Fruit fly (Drosophila melanogaster) S2 (cell line): Measurements from ENCODE around the gene CG16820.

Experiments used
- CG8478 ChIP-seq: fragments of >200 bp; optimal IDR thresholded peaks from 2 replicates; lab custom pipeline; 2018
- CTCF ChIP-seq, 2 experiments: fragments of >200 bp; optimal IDR thresholded peaks; 2 replicates each; lab custom pipeline; 2018

Gene CG16820

DNA sequence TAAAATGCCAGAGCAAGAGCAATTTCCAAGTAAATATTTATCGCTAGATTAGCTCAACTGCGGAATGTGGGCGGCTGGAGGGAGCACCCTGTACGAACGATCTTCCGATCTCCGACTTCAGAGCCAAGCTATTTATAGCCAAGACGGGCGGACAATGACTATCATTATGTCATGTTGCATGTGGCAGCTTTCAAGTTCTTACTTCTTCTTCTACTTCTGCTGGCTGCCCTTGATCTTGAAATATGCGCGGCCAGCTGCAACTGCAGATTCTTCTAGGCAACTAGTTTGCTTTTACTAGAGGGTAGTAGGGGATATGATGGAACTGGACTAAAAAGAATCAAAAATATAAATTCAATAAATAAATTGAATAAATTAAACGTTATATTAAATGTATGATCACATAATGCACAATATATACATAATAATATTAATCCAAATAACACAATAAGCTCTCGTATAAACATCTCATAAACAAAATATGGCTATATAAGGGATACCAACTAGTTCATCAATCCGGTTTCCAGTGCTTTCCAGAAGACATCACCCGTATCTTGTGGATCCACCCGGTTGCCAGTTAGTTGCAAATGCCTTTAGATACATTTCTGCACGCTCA lies 22.1 kb downstream of the CG16820 start:
- TF ChIP-seq CG8478 (lab: Kevin White, UChicago) (no peak), CTCF (optimal IDR thresholded peaks at IDR 0.05; lab: Kevin White, UChicago) (no peak)

DNA sequence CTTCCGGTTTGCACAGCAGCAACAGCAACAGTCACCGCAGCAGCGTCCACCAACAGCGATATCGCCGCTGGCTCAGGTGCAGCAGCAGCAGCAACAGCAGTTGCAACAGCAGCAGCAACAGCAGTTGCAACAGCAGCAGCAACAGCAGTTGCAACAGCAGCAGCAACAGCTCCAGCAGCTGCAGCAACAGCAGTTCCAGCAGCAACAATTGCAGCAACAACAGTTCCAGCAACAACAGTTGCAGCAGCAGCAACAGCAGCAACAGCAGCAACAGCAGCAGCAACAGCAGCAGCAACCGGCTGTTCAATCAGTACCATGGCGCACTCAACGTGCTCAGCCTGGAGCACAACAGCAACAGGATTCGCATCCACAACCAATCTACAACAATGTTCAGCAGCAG lies 26.5 kb downstream of the CG16820 start:
- TF ChIP-seq CTCF (optimal IDR thresholded peaks at IDR 0.05; lab: Kevin White, UChicago) = no peak
- TF ChIP-seq CG8478 (lab: Kevin White, UChicago) = no peak

DNA sequence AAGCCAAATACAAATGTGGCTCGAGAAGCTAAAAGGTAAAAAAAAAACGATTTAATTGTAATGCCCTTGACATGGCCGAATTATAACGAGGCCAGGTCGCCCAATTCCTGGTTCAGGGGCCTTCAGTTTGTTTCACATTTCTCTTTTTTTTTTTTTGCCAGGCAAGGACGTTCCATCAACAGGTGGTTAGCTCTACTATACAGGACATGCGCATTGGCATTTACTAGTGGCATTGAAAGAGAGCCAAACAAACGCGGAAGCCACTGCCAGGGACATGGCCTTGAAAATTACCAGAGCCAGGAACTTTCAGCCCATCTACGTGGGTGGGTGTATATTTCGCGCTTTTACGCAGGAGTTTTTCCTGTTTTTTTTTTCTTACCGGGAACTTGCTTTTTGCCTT lies 39.8 kb downstream of the CG16820 start:
- TF ChIP-seq CTCF (optimal IDR thresholded peaks at IDR 0.05; lab: Kevin White, UChicago) (no peak), CG8478 (lab: Kevin White, UChicago) (no peak)

- TF ChIP-seq CTCF (optimal IDR thresholded peaks at IDR 0.05; lab: Kevin White, UChicago) = no peak
Observed at dm6 chr2L:13286456-13286855, 40.4 kb downstream of the CG16820 start, which contains the start of the genes Drep4 and Uvrag. Gene Drep4 (minus strand): TSS chr2L:13286462. Gene Uvrag (plus strand): TSS chr2L:13286777.

DNA sequence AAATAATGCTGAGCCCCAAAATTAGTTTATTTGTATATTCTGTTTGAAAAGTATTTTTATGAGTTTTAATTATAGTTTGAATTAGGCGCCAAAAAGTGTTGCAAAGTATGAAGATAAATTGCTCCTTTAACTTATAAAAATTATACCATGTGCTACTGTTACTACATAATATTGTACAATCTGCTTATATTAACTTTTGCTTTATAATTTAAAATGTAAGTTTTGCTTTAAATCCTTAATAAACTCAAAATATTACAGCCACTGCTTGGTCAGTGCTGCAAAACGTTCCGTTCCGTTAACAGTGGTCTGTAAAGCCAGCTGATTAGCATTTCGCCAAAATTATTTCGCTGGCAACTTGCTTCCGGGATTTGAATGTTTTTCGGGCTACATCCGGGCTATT lies 43.7 kb downstream of the CG16820 start, which contains the start of gene CG31729:
Gene CG31729, plus strand, starts transcription at position 309 of the 400 bp plus-strand sequence.
- TF ChIP-seq CG8478 (lab: Kevin White, UChicago) (no peak), CTCF (optimal IDR thresholded peaks at IDR 0.05; lab: Kevin White, UChicago) (no peak)

dm6 chr2L:13290276-13291065 lies 44.4 kb downstream of the CG16820 start:
- TF ChIP-seq CG8478 (lab: Kevin White, UChicago) (no peak), CTCF (optimal IDR thresholded peaks at IDR 0.05; lab: Kevin White, UChicago) (no peak)

DNA sequence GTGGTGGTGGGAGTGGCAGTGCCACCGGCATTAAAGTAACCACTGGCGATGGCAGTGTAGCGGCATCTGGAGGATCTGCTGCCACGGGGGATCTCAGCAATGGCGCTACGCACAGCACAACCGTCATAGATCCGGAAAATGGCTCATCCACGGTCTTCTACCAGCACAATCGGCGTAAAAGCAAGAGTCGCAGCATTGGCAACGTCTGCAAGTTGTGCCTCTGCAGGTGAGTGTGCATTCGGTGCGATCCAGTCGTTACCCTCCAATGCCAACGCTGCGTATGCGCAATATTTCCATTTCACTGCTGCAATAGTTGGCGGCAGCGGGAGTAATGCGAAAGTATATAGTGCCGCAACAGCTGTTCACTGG lies 45.0 kb downstream of the CG16820 start:
- TF ChIP-seq CTCF (optimal IDR thresholded peaks at IDR 0.05; lab: Kevin White, UChicago) = no peak
- TF ChIP-seq CG8478 (lab: Kevin White, UChicago) = no peak

dm6 chr2L:13291960-13292487 lies 46.0 kb downstream of the CG16820 start:
- TF ChIP-seq CG8478 (lab: Kevin White, UChicago) (no peak), CTCF (optimal IDR thresholded peaks at IDR 0.05; lab: Kevin White, UChicago) (no peak)

DNA sequence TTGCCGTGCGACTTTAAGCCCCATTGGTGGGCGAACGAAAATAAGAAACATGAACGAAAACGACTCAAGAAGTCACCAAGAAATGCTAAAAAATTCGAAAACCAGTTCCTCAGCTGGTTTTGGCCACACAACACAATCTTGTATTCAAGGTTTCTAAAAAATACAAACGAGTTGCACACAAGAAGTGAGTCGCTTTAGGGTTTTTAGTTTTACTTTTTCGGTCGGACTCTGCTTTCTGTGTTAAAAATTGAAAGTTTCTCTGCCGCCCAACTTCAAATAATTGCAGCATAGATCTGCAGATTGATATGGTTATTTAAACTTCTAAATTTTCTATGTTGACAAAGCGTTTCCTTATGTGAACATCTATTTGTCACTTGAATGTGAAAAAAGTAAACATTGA lies 46.6 kb downstream of the CG16820 start, which contains the start of gene CG16824:
Gene CG16824, plus strand, starts transcription at position 384 of the 400 bp plus-strand sequence.
- TF ChIP-seq CG8478 (lab: Kevin White, UChicago) (no peak), CTCF (optimal IDR thresholded peaks at IDR 0.05; lab: Kevin White, UChicago) (no peak)

DNA sequence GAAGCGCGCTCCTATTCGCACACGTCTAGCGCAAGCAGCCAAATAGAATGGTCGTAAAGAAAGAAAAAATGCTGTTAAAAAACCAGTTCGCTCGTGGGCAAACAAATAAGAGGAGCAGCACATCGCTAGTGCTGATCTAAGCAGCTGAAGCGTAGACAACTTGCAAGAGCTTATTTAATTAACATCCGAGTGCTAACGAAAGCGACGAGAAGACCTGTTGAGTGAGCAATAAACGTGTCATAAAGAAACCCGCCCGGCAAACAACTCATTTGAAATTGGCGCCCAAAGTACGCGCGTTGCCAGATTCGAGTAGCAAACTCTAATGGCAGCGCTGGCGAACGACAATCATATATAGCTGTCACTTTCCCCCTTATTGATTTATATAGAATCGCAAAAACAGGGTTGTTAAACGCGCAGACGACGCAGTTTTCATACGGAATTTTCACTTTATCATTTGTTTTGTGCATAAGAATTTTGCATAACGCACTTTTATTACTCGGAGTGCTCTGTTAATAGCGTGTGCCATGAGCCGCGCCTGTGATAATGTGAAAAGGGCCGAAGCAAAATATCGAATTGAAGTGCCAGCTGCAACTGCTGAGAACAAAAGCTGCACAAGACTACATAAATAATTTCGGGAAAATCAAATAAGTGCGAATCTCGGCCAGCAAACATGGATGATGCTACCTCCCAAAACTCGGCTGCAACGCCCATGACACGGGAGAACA lies 50.1 kb downstream of the CG16820 start:
- peak; percentile 35 to 42 for TF ChIP-seq CTCF (optimal IDR thresholded peaks at IDR 0.05; lab: Kevin White, UChicago)
- no peak for TF ChIP-seq CG8478 (lab: Kevin White, UChicago)

DNA sequence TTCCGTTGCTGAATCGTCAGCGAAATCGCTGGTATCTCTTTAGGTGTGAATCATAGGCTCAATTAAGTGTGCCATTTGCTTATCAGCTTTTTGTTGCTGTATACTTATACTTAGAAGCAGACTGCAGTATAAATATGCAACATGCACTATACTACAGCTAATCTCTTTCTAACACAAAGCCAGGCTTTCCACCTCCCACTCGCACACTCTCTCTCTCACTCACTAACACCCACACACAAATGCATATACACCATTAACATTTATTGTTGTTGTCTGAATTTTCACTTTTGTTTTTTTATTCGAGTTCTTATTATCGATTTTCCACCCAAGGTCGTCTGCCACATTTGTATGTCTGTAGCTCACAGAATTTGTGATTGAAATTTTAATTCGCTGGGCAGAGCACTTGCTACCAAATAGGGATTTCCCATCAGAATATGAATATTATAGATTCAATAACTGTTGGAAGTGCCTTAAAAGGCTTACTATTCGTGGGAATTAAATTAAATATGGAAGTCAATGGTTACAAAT lies 50.7 kb downstream of the CG16820 start:
- no peak for TF ChIP-seq CG8478 (lab: Kevin White, UChicago)
- no peak for TF ChIP-seq CTCF (optimal IDR thresholded peaks at IDR 0.05; lab: Kevin White, UChicago)
